Worm (Caenorhabditis elegans) whole organism, midembryonic: ENCODE results near the gene nhr-201.

Experiments
- T22C8.4 ChIP-seq: fragments of 200-800 bp; sonication (Bioruptor generic); IDR thresholded peaks from 2 replicates; pipeline ENCODE4 v1.3.6; 2022; ENCODE audit warnings: missing genetic modification characterization, missing compliant biosample characterization
- klf-2 ChIP-seq: fragments of 200-800 bp; sonication (Bioruptor generic); conservative IDR thresholded peaks from 2 replicates; pipeline ENCODE4 v1.3.6; 2022; ENCODE audit warnings: missing genetic modification reagents, missing genetic modification characterization, missing compliant biosample characterization
- med-1 ChIP-seq: sonication (generic microtip); optimal IDR thresholded peaks from 2 replicates; lab custom pipeline; 2017; ENCODE audit warnings: missing genetic modification characterization, mild to moderate bottlenecking, missing compliant biosample characterization, antibody characterized with exemption, missing genetic modification reagents; ENCODE audit not compliant: insufficient read depth
- ref-1 ChIP-seq: fragments of 200-800 bp; sonication (Bioruptor generic); conservative IDR thresholded peaks from 2 replicates; pipeline ENCODE4 v1.3.6; 2022; ENCODE audit warnings: missing genetic modification reagents, missing genetic modification characterization, missing compliant biosample characterization
- tab-1 ChIP-seq: fragments of 200-800 bp; sonication (Bioruptor generic); IDR thresholded peaks from 2 replicates; pipeline ENCODE4 v1.3.6; 2022; ENCODE audit warnings: missing genetic modification characterization, missing compliant biosample characterization
- ztf-23 ChIP-seq: fragments of 200-800 bp; sonication (Bioruptor generic); IDR thresholded peaks from 2 replicates; pipeline ENCODE4 v1.3.6; 2022; ENCODE audit warnings: missing genetic modification reagents, missing genetic modification characterization, missing compliant biosample characterization
- ztf-29 ChIP-seq: fragments of 200-800 bp; sonication (Bioruptor generic); IDR thresholded peaks from 2 replicates; pipeline ENCODE4 v1.3.6; 2022; ENCODE audit warnings: missing genetic modification reagents, missing genetic modification characterization, missing compliant biosample characterization

DNA sequence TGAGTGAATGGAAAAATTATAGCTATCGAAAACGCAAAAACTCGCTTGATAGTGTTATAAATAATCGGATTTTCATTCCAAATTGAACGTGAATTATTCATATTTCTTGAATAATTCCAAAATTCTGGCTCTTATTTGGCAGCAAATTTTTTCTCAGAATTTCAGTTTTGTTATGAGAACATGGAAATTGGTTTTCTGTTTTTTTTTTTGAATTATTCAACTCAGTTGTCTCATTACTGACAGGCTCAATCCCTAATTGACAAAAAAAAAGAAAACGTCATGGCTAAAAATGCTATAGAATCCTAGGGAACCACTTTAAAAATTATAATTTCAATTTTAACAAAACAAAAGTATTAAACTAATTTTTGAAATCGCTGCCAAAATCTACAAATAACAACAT, 15.5 kb upstream of the nhr-201 start, which contains the start of gene srh-35:
- TF ChIP-seq ref-1 (GFP tag; lab: Robert Waterston, UW) (no peak), ztf-23 (GFP tag; lab: Robert Waterston, UW) (no peak), klf-2 (no peak), T22C8.4 (GFP tag; lab: Robert Waterston, UW) (no peak), med-1 (GFP tag; lab: Kevin White, UChicago) (no peak), tab-1 (GFP tag; lab: Robert Waterston, UW) (no peak), ztf-29 (GFP tag; lab: Robert Waterston, UW) (no peak)
